Fruit fly (Drosophila melanogaster) whole organism, pupa: ENCODE measurements around the gene stas.

Experiments used
- CG10348 ChIP-seq: fragments of 200-800 bp; sonication (Bioruptor generic); IDR thresholded peaks from 2 replicates; pipeline ENCODE4 v1.3.6; 2022; ENCODE audit warnings: missing biosample characterization, missing genetic modification characterization
- CG12605 ChIP-seq: fragments of 200-800 bp; sonication (Bioruptor generic); IDR thresholded peaks from 2 replicates; pipeline ENCODE4 v1.3.6; 2022; ENCODE audit warnings: missing biosample characterization, missing genetic modification characterization
- CG14655 ChIP-seq: fragments of 200-800 bp; sonication (Bioruptor generic); optimal IDR thresholded peaks from 3 replicates; lab custom pipeline; 2017; ENCODE audit warnings: mild to moderate bottlenecking, missing biosample characterization, missing genetic modification reagents, missing genetic modification characterization
- CG15710 ChIP-seq: fragments of 200-800 bp; sonication (Bioruptor generic); optimal IDR thresholded peaks from 2 replicates; lab custom pipeline; 2018; ENCODE audit warnings: missing biosample characterization, mild to moderate bottlenecking, missing genetic modification characterization, moderate library complexity
- CG17806 ChIP-seq: fragments of 200-800 bp; sonication (Bioruptor generic); optimal IDR thresholded peaks from 2 replicates; lab custom pipeline; 2018; ENCODE audit warnings: missing biosample characterization, mild to moderate bottlenecking, missing genetic modification characterization, moderate library complexity
- CG34367 ChIP-seq: fragments of 200-800 bp; sonication (Bioruptor generic); optimal IDR thresholded peaks from 2 replicates; lab custom pipeline; 2018; ENCODE audit warnings: missing biosample characterization, mild to moderate bottlenecking, missing genetic modification characterization
- CG4496 ChIP-seq: fragments of 200-800 bp; sonication (Bioruptor generic); IDR thresholded peaks from 3 replicates; pipeline ENCODE4 v1.3.6; 2022; ENCODE audit warnings: missing biosample characterization, missing genetic modification characterization
- CG8301 ChIP-seq: fragments of 200-800 bp; sonication (Bioruptor generic); optimal IDR thresholded peaks from 2 replicates; lab custom pipeline; 2018; ENCODE audit warnings: missing biosample characterization, mild to moderate bottlenecking, missing genetic modification characterization
- EcR ChIP-seq: fragments of 200-800 bp; sonication (Bioruptor generic); optimal IDR thresholded peaks from 3 replicates; lab custom pipeline; 2019; ENCODE audit warnings: missing biosample characterization, missing genetic modification characterization, mild to moderate bottlenecking, moderate library complexity, missing genetic modification reagents
- Pif1B ChIP-seq: fragments of 200-800 bp; sonication (Bioruptor generic); optimal IDR thresholded peaks from 3 replicates; lab custom pipeline; 2016; ENCODE audit warnings: missing biosample characterization, missing genetic modification characterization

DNA sequence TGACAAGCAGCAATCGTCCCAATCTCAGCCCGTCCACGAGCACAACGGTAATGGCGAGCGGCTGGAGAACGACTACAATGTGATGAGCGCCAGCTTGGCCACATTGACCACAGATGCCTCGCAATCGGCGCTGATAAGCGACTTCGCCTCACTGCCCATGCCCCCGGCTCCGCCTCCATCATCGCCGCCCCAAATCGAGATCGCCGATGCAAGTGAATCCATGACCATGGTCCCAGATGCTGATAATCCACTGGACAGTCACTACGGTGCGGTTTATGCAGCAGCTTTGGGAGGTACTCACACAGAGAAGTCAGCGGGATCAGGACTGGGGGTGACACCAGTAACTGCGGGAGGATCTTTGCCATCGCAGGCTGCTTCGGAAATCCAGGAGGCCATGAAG is 25.2 kb downstream of the stas start:
- TF ChIP-seq CG10348 (GFP tag; lab: Robert Waterston, UW) (no peak), CG12605 (GFP tag; lab: Robert Waterston, UW) (no peak), CG34367 (no peak), CG15710 (tag; lab: Kevin White, UChicago) (no peak), CG17806 (tag; lab: Kevin White, UChicago) (no peak), CG4496 (no peak), Pif1B (GFP tag; lab: Kevin White, UChicago) (no peak), CG14655 (no peak), EcR (GFP tag; lab: Kevin White, UChicago) (no peak), CG8301 (tag; lab: Kevin White, UChicago) (no peak)
